Worm (Caenorhabditis elegans) whole organism, early embryonic: ENCODE results near the gene cyp-32B1.

Source experiments
- B0310.2 ChIP-seq: sonication (generic microtip); optimal IDR thresholded peaks from 2 replicates; lab custom pipeline; 2016; ENCODE audit warnings: mild to moderate bottlenecking, missing genetic modification characterization, missing compliant biosample characterization
- F13C5.2 ChIP-seq: sonication (generic microtip); optimal IDR thresholded peaks from 2 replicates; lab custom pipeline; 2017; ENCODE audit warnings: mild to moderate bottlenecking, missing genetic modification characterization, inconsistent platforms, missing compliant biosample characterization
- aly-1 ChIP-seq: sonication (generic microtip); optimal IDR thresholded peaks from 2 replicates; lab custom pipeline; 2016; ENCODE audit warnings: missing genetic modification characterization, missing compliant biosample characterization
- ama-1 ChIP-seq: fragments of 150-350 bp; optimal IDR thresholded peaks from 2 replicates; lab custom pipeline; 2014
- ceh-13 ChIP-seq: fragments of 200-800 bp; sonication (Bioruptor generic); optimal IDR thresholded peaks from 2 replicates; lab custom pipeline; 2018; ENCODE audit warnings: mild to moderate bottlenecking, missing genetic modification characterization, missing compliant biosample characterization
- ceh-36 ChIP-seq: sonication (generic microtip); optimal IDR thresholded peaks from 2 replicates; lab custom pipeline; 2016; ENCODE audit warnings: missing genetic modification characterization, inconsistent platforms, missing compliant biosample characterization
- ets-7 ChIP-seq: sonication (generic microtip); optimal IDR thresholded peaks from 2 replicates; lab custom pipeline; 2016; ENCODE audit warnings: missing genotype, missing genetic modification characterization, missing compliant biosample characterization
- flt-1 ChIP-seq: fragments of 200-800 bp; sonication (Bioruptor generic); IDR thresholded peaks from 2 replicates; pipeline ENCODE4 v1.3.6; 2022; ENCODE audit warnings: missing genetic modification characterization, missing compliant biosample characterization
- hmbx-1 ChIP-seq: sonication (generic microtip); optimal IDR thresholded peaks from 2 replicates; lab custom pipeline; 2016; ENCODE audit warnings: mild to moderate bottlenecking, missing genetic modification characterization, missing compliant biosample characterization
- hmg-4 ChIP-seq: fragments of 200-800 bp; sonication (Bioruptor generic); optimal IDR thresholded peaks from 2 replicates; lab custom pipeline; 2018; ENCODE audit warnings: mild to moderate bottlenecking, missing genetic modification characterization, missing compliant biosample characterization
- hnd-1 ChIP-seq: sonication (generic microtip); optimal IDR thresholded peaks from 2 replicates; lab custom pipeline; 2016; ENCODE audit warnings: missing genetic modification characterization, missing compliant biosample characterization
- pes-1 ChIP-seq: fragments of 200-800 bp; sonication (Bioruptor generic); IDR thresholded peaks from 2 replicates; pipeline ENCODE4 v1.3.6; 2022; ENCODE audit warnings: missing genetic modification reagents, missing genetic modification characterization, missing compliant biosample characterization
- scrt-1 ChIP-seq: fragments of 200-800 bp; sonication (Bioruptor generic); IDR thresholded peaks from 2 replicates; pipeline ENCODE4 v1.3.6; 2022; ENCODE audit warnings: missing genetic modification characterization, missing compliant biosample characterization
- sea-1 ChIP-seq: fragments of 200-800 bp; sonication (Bioruptor generic); conservative IDR thresholded peaks from 2 replicates; pipeline ENCODE4 v1.3.6; 2022; ENCODE audit warnings: missing genetic modification characterization, missing compliant biosample characterization
- tbx-11 ChIP-seq: fragments of 200-800 bp; sonication (Bioruptor generic); IDR thresholded peaks from 2 replicates; pipeline ENCODE4 v1.3.6; 2022; ENCODE audit warnings: missing genetic modification characterization, missing compliant biosample characterization
- tbx-37 ChIP-seq: fragments of 200-800 bp; sonication (Bioruptor generic); conservative IDR thresholded peaks from 2 replicates; pipeline ENCODE4 v1.3.6; 2022; ENCODE audit warnings: missing genetic modification reagents, missing genetic modification characterization, missing compliant biosample characterization
- tra-4 ChIP-seq: sonication (generic microtip); optimal IDR thresholded peaks from 2 replicates; lab custom pipeline; 2017; ENCODE audit warnings: missing genetic modification characterization, missing compliant biosample characterization

The cyp-32B1 gene

ce11 chrV:2201240-2201639, at the start of gene cyp-32B1:
Gene cyp-32B1 (minus strand): TSS chrV:2201415.
- TF ChIP-seq ama-1 (lab: Kevin White, UChicago) (no peak), scrt-1 (GFP tag; lab: Robert Waterston, UW) (no peak), ceh-13 (GFP tag; lab: Kevin White, UChicago) (no peak), ets-7 (no peak), hmbx-1 (tag; lab: Kevin White, UChicago) (no peak), B0310.2 (no peak), sea-1 (GFP tag; lab: Robert Waterston, UW) (no peak), tra-4 (tag; lab: Kevin White, UChicago) (no peak), pes-1 (GFP tag; lab: Robert Waterston, UW) (no peak), hnd-1 (tag; lab: Kevin White, UChicago) (no peak), aly-1 (no peak), tbx-37 (no peak), tbx-11 (GFP tag; lab: Robert Waterston, UW) (no peak), hmg-4 (GFP tag; lab: Kevin White, UChicago) (no peak)

- no peak for TF ChIP-seq hnd-1 (tag; lab: Kevin White, UChicago)
- TF ChIP-seq pes-1 (GFP tag; lab: Robert Waterston, UW) = no peak
Observed at ce11 chrV:2250126-2250590, 48.9 kb upstream of the cyp-32B1 start, which contains the start of gene cyp-33C7. Gene cyp-33C7 (plus strand): TSS chrV:2250540.

- TF ChIP-seq ceh-36 (tag; lab: Kevin White, UChicago) = no peak
- TF ChIP-seq flt-1 (GFP tag; lab: Robert Waterston, UW) = no peak
- no peak for TF ChIP-seq F13C5.2
- TF ChIP-seq ama-1 (lab: Kevin White, UChicago) = no peak
- TF ChIP-seq aly-1 = no peak
- no peak for TF ChIP-seq hmbx-1 (tag; lab: Kevin White, UChicago)
- no peak for TF ChIP-seq scrt-1 (GFP tag; lab: Robert Waterston, UW)
- no peak for TF ChIP-seq ceh-13 (GFP tag; lab: Kevin White, UChicago)
- no peak for TF ChIP-seq tbx-37
- TF ChIP-seq ets-7 = no peak
- no peak for TF ChIP-seq hmg-4 (GFP tag; lab: Kevin White, UChicago)
- no peak for TF ChIP-seq hnd-1 (tag; lab: Kevin White, UChicago)
- TF ChIP-seq tra-4 (tag; lab: Kevin White, UChicago) = no peak
- no peak for TF ChIP-seq pes-1 (GFP tag; lab: Robert Waterston, UW)
- TF ChIP-seq sea-1 (GFP tag; lab: Robert Waterston, UW) = no peak
- no peak for TF ChIP-seq tbx-11 (GFP tag; lab: Robert Waterston, UW)
Observed at ce11 chrV:2249310-2249709, 48.1 kb upstream of the cyp-32B1 start, which contains the start of gene cyp-33C6. Gene cyp-33C6 (minus strand): TSS chrV:2249410.

- no peak for TF ChIP-seq tbx-11 (GFP tag; lab: Robert Waterston, UW)
- TF ChIP-seq tra-4 (tag; lab: Kevin White, UChicago) = no peak
- no peak for TF ChIP-seq aly-1
- TF ChIP-seq sea-1 (GFP tag; lab: Robert Waterston, UW) = no peak
- TF ChIP-seq hmg-4 (GFP tag; lab: Kevin White, UChicago) = no peak
- TF ChIP-seq hmbx-1 (tag; lab: Kevin White, UChicago) = no peak
- no peak for TF ChIP-seq hnd-1 (tag; lab: Kevin White, UChicago)
- TF ChIP-seq flt-1 (GFP tag; lab: Robert Waterston, UW) = no peak
- TF ChIP-seq pes-1 (GFP tag; lab: Robert Waterston, UW) = no peak
- TF ChIP-seq ama-1 (lab: Kevin White, UChicago) = no peak
- no peak for TF ChIP-seq scrt-1 (GFP tag; lab: Robert Waterston, UW)
- no peak for TF ChIP-seq ceh-36 (tag; lab: Kevin White, UChicago)
- no peak for TF ChIP-seq F13C5.2
- TF ChIP-seq tbx-37 = no peak
- TF ChIP-seq B0310.2 = no peak
- no peak for TF ChIP-seq ceh-13 (GFP tag; lab: Kevin White, UChicago)
- no peak for TF ChIP-seq ets-7
Observed at ce11 chrV:2244751-2245150, 43.5 kb upstream of the cyp-32B1 start, which contains the start of gene cyp-33C5. Gene cyp-33C5 (plus strand): TSS chrV:2245004.

ce11 chrV:2242630-2243029, 41.4 kb upstream of the cyp-32B1 start, which contains the start of gene cyp-33C3:
Gene cyp-33C3 (plus strand): TSS chrV:2242778.
- TF ChIP-seq ama-1 (lab: Kevin White, UChicago) (no peak), hnd-1 (tag; lab: Kevin White, UChicago) (no peak), tbx-37 (no peak), ceh-13 (GFP tag; lab: Kevin White, UChicago) (no peak), tbx-11 (GFP tag; lab: Robert Waterston, UW) (no peak)

ce11 chrV:2238012-2238411, 36.8 kb upstream of the cyp-32B1 start:
- TF ChIP-seq B0310.2 (no peak), ceh-13 (GFP tag; lab: Kevin White, UChicago) (no peak), aly-1 (no peak), hmg-4 (GFP tag; lab: Kevin White, UChicago) (no peak), ets-7 (no peak), scrt-1 (GFP tag; lab: Robert Waterston, UW) (no peak), hmbx-1 (tag; lab: Kevin White, UChicago) (no peak), ama-1 (lab: Kevin White, UChicago) (no peak), F13C5.2 (no peak), ceh-36 (tag; lab: Kevin White, UChicago) (no peak), tra-4 (tag; lab: Kevin White, UChicago) (no peak), hnd-1 (tag; lab: Kevin White, UChicago) (no peak), pes-1 (GFP tag; lab: Robert Waterston, UW) (no peak), sea-1 (GFP tag; lab: Robert Waterston, UW) (no peak), flt-1 (GFP tag; lab: Robert Waterston, UW) (no peak), tbx-37 (no peak), tbx-11 (GFP tag; lab: Robert Waterston, UW) (no peak)

- no peak for TF ChIP-seq ceh-13 (GFP tag; lab: Kevin White, UChicago)
- no peak for TF ChIP-seq aly-1
- TF ChIP-seq sea-1 (GFP tag; lab: Robert Waterston, UW) = no peak
- no peak for TF ChIP-seq F13C5.2
- no peak for TF ChIP-seq B0310.2
Observed at ce11 chrV:2235848-2236247, 34.6 kb upstream of the cyp-32B1 start, which contains the start of gene cyp-33C4. Gene cyp-33C4 (plus strand): TSS chrV:2236140.
